Worm (Caenorhabditis elegans) whole organism, L3 larva: ENCODE data around the gene T25B2.4.
A peak's percentile ranks its signal among the peaks of the same experiment; 100 is the strongest.

Source experiments
- ZK546.5 ChIP-seq: sonication (generic microtip); optimal IDR thresholded peaks from 2 replicates; lab custom pipeline; 2017; ENCODE audit warnings: missing biosample characterization, missing genetic modification characterization
- aly-2 ChIP-seq: fragments of 150-350 bp; optimal IDR thresholded peaks from 2 replicates; lab custom pipeline; 2014; ENCODE audit warnings: missing biosample characterization, missing genetic modification characterization
- ama-1 ChIP-seq: fragments of 150-350 bp; optimal IDR thresholded peaks from 2 replicates; lab custom pipeline; 2018
- ceh-16 ChIP-seq: sonication (generic microtip); optimal IDR thresholded peaks from 2 replicates; lab custom pipeline; 2017; ENCODE audit warnings: missing biosample characterization, missing genetic modification characterization
- ceh-82 ChIP-seq: fragments of 150-350 bp; optimal IDR thresholded peaks from 2 replicates; lab custom pipeline; 2014; ENCODE audit warnings: missing biosample characterization, missing genetic modification characterization
- ceh-9 ChIP-seq: sonication (generic microtip); optimal IDR thresholded peaks from 2 replicates; lab custom pipeline; 2018; ENCODE audit warnings: missing biosample characterization, missing genetic modification characterization
- daf-12 ChIP-seq: fragments of 150-350 bp; optimal IDR thresholded peaks from 2 replicates; lab custom pipeline; 2014; ENCODE audit warnings: missing biosample characterization, missing genetic modification reagents, missing genetic modification characterization
- egl-27 ChIP-seq: sonication (generic microtip); optimal IDR thresholded peaks from 4 replicates; lab custom pipeline; 2017; ENCODE audit warnings: missing biosample characterization, missing genetic modification reagents, missing genetic modification characterization
- elt-2 ChIP-seq: sonication (generic microtip); optimal IDR thresholded peaks from 2 replicates; lab custom pipeline; 2016; ENCODE audit warnings: missing genetic modification reagents, mild to moderate bottlenecking, missing genetic modification characterization, missing compliant biosample characterization
- elt-3 ChIP-seq, 3 experiments: fragments of 150-350 bp in 1 of 3; sonication (generic microtip) in 2 of 3; optimal IDR thresholded peaks; 2 replicates in 2 of 3; 4 replicates in 1 of 3; lab custom pipeline; 2014 to 2017; ENCODE audit warnings: missing biosample characterization in 3 of 3, missing genetic modification characterization in 3 of 3
- eor-1 ChIP-seq, 2 experiments: fragments of 150-350 bp; optimal IDR thresholded peaks; 2 replicates each; lab custom pipeline; 2014 to 2018; ENCODE audit warnings: missing biosample characterization in 2 of 2, missing genetic modification characterization in 2 of 2
- fkh-10 ChIP-seq: sonication (generic microtip); optimal IDR thresholded peaks from 2 replicates; lab custom pipeline; 2017; ENCODE audit warnings: missing biosample characterization, missing genetic modification reagents, missing genetic modification characterization
- jun-1 ChIP-seq: fragments of 150-350 bp; optimal IDR thresholded peaks from 2 replicates; lab custom pipeline; 2014; ENCODE audit warnings: missing biosample characterization, missing genetic modification reagents, missing genetic modification characterization
- mml-1 ChIP-seq: fragments of 150-350 bp; sonication (generic microtip); optimal IDR thresholded peaks from 3 replicates; lab custom pipeline; 2014; ENCODE audit warnings: missing biosample characterization, missing genetic modification characterization
- nfya-1 ChIP-seq: sonication (generic microtip); optimal IDR thresholded peaks from 2 replicates; lab custom pipeline; 2017; ENCODE audit warnings: missing genetic modification characterization, mild to moderate bottlenecking, missing compliant biosample characterization, antibody characterized with exemption, moderate library complexity; ENCODE audit not compliant: insufficient read depth
- nhr-11 ChIP-seq: fragments of 150-350 bp; optimal IDR thresholded peaks from 2 replicates; lab custom pipeline; 2014; ENCODE audit warnings: missing biosample characterization, missing genetic modification characterization
- nhr-12 ChIP-seq: fragments of 150-350 bp; optimal IDR thresholded peaks from 2 replicates; lab custom pipeline; 2014; ENCODE audit warnings: missing biosample characterization, missing genetic modification characterization
- nhr-23 ChIP-seq: fragments of 150-350 bp; optimal IDR thresholded peaks from 2 replicates; lab custom pipeline; 2014; ENCODE audit warnings: missing biosample characterization, missing genetic modification reagents, missing genetic modification characterization
- nhr-237 ChIP-seq: fragments of 150-350 bp; optimal IDR thresholded peaks from 2 replicates; lab custom pipeline; 2014; ENCODE audit warnings: missing biosample characterization, missing genetic modification characterization
- nhr-28 ChIP-seq: fragments of 150-350 bp; optimal IDR thresholded peaks from 2 replicates; lab custom pipeline; 2014; ENCODE audit warnings: missing biosample characterization, missing genetic modification characterization
- nhr-43 ChIP-seq: sonication (generic microtip); optimal IDR thresholded peaks from 2 replicates; lab custom pipeline; 2016; ENCODE audit warnings: mild to moderate bottlenecking, missing genetic modification characterization, missing compliant biosample characterization; ENCODE audit not compliant: poor library complexity, severe bottlenecking
- nhr-67 ChIP-seq: fragments of 150-350 bp; optimal IDR thresholded peaks from 2 replicates; lab custom pipeline; 2014; ENCODE audit warnings: missing biosample characterization, missing genetic modification characterization
- nhr-76 ChIP-seq: fragments of 150-350 bp; sonication (generic microtip); optimal IDR thresholded peaks from 5 replicates; lab custom pipeline; 2014; ENCODE audit warnings: missing biosample characterization, missing genetic modification characterization
- nhr-77 ChIP-seq: fragments of 150-350 bp; optimal IDR thresholded peaks from 2 replicates; lab custom pipeline; 2014; ENCODE audit warnings: missing biosample characterization, missing genetic modification characterization
- pqm-1 ChIP-seq: fragments of 150-350 bp; optimal IDR thresholded peaks from 2 replicates; lab custom pipeline; 2017; ENCODE audit warnings: missing biosample characterization, missing genetic modification characterization, inconsistent platforms
- skn-1 ChIP-seq: fragments of 150-350 bp; optimal IDR thresholded peaks from 2 replicates; lab custom pipeline; 2014; ENCODE audit warnings: missing biosample characterization, missing genetic modification characterization
- tbx-2 ChIP-seq: sonication (generic microtip); optimal IDR thresholded peaks from 2 replicates; lab custom pipeline; 2016; ENCODE audit warnings: mild to moderate bottlenecking, missing genetic modification characterization, missing compliant biosample characterization
- unc-39 ChIP-seq: sonication (generic microtip); optimal IDR thresholded peaks from 4 replicates; lab custom pipeline; 2017; ENCODE audit warnings: missing biosample characterization, missing genetic modification characterization
- zag-1 ChIP-seq: fragments of 150-350 bp; optimal IDR thresholded peaks from 2 replicates; lab custom pipeline; 2014; ENCODE audit warnings: missing biosample characterization, missing genetic modification characterization

The T25B2.4 gene

ce11 chrX:6162037-6162436, 16.0 kb upstream of the T25B2.4 start:
- TF ChIP-seq nfya-1 (peak; percentile 47), nhr-23 (tag; lab: Kevin White, UChicago) (no peak), daf-12 (tag; lab: Kevin White, UChicago) (no peak)
- TF ChIP-seq, all 47 proteins: peak for 1

DNA sequence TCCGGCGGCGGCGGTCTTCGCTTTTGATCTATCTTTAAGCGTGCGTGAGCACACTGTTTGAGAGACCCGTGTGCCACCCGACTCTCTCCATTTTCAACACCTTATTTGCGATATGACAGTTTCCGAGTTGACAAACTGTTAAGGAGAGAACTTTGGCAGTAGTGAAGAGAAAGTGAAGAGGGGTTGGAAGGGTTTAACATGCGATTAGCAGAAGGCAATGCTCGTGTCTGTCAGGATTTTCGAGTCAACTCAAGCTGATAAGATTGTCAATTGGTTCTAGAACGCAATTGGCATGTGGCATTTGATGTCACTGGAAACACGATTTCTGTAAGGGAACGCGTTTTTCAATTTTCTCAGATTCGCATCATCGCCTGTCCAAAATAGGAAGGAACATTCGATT, 10.7 kb upstream of the T25B2.4 start:
- TF ChIP-seq zag-1 (tag; lab: Kevin White, UChicago) (no peak), tbx-2 (tag; lab: Kevin White, UChicago) (no peak), jun-1 (tag; lab: Kevin White, UChicago) (no peak), elt-2 (tag; lab: Kevin White, UChicago) (peak; percentile 61)

ce11 chrX:6169252-6169651, 8.8 kb upstream of the T25B2.4 start, which contains the start of gene T25B2.2:
T25B2.2 (plus strand) TSS chrX:6169643.
- TF ChIP-seq elt-2 (tag; lab: Kevin White, UChicago) (peak; percentile 86), ceh-82 (no peak), pqm-1 (tag; lab: Kevin White, UChicago) (peak; percentile 42)

DNA sequence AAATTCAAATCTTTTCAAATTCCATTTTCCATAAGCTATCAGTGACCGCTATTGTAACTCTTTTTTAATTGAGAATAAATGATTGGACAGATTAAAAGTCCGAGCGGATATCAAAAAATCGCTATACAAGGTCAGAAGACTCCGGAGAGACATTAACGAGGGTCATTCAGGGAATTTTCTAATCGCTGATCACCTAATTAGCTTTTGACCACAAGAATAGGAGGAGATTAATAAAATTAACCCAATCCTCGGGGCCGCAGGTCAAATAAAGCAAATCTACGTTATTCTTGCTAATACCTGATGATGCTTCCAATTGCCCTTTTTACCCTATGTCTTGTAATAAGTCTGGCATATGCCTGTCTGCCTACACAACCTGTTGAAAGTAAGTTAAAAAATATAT, 4.4 kb upstream of the T25B2.4 start, which contains the start of gene T25B2.1:
TSS of gene T25B2.1 (plus strand) at position 301 of the 400 bp plus-strand sequence.
- TF ChIP-seq nhr-237, result no peak
- no peak for TF ChIP-seq ceh-9 (tag; lab: Kevin White, UChicago)
- TF ChIP-seq nhr-12 (tag; lab: Kevin White, UChicago), result no peak
- TF ChIP-seq unc-39, result no peak
- no peak for TF ChIP-seq eor-1 (tag; optimal IDR thresholded peaks at IDR 0.05; lab: Kevin White, UChicago)
- no peak for TF ChIP-seq elt-3 (tag; optimal IDR thresholded peaks at IDR 0.05; lab: Kevin White, UChicago)
- no peak for TF ChIP-seq nhr-76 (tag; lab: Kevin White, UChicago)
- no peak for TF ChIP-seq fkh-10 (GFP tag; lab: Kevin White, UChicago)
- TF ChIP-seq nhr-67 (tag; lab: Kevin White, UChicago), result no peak
- TF ChIP-seq nhr-11 (tag; lab: Kevin White, UChicago), result no peak
- no peak for TF ChIP-seq skn-1 (tag; lab: Kevin White, UChicago)
- no peak for TF ChIP-seq ceh-16 (tag; lab: Kevin White, UChicago)
- no peak for TF ChIP-seq zag-1 (tag; lab: Kevin White, UChicago)
- TF ChIP-seq ZK546.5 (tag; lab: Kevin White, UChicago), result no peak
- TF ChIP-seq, all 47 proteins: peak for 0

ce11 chrX:6175829-6176228, 2.2 kb upstream of the T25B2.4 start, which contains the start of gene T25B2.3:
T25B2.3 (plus strand) TSS chrX:6176129.
- TF ChIP-seq nhr-28 (tag; lab: Kevin White, UChicago), result no peak
- TF ChIP-seq mml-1 (tag; lab: Kevin White, UChicago), result no peak

ce11 chrX:6178989-6179388, 945 bp downstream of the T25B2.4 start:
- peak; percentile 38 for TF ChIP-seq nhr-43 (tag; lab: Kevin White, UChicago)
- no peak for TF ChIP-seq nhr-77 (tag; lab: Kevin White, UChicago)
- TF ChIP-seq nhr-23 (tag; lab: Kevin White, UChicago), result peak; percentile 80
- no peak for TF ChIP-seq egl-27

DNA sequence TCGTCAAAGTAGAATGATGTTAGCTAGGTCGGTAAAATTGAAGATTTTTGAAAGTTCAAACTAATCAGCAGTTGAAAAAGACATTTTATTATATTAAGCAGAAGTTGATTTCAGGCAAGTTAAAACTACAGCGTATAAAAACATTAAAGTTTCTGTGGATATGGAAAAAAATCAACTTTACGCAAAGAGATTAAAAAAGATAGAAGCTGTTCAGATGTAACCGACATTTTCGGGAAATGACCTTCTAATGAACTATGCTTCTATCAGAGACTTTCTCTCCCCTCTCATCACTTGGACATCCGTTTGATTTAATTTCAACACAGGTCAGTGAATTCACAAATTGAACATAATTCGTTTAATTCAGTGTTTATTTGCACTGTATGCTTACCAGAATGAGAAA, 2.2 kb downstream of the T25B2.4 start, which contains the start of gene T13C5.7:
TSS of gene T13C5.7 (plus strand) at position 301 of the 400 bp plus-strand sequence.
- TF ChIP-seq ZK546.5 (tag; lab: Kevin White, UChicago) (no peak), nhr-28 (tag; lab: Kevin White, UChicago) (no peak), nhr-23 (tag; lab: Kevin White, UChicago) (peak; percentile 11), ama-1 (lab: Kevin White, UChicago) (no peak), aly-2 (tag; lab: Kevin White, UChicago) (no peak)
